Worm (Caenorhabditis elegans): ENCODE measurements around the gene ZK856.19.

ZK856.19 gene

ce11 chrV:10178166-10178565 is 26.5 kb downstream of the ZK856.19 start (continued):
- peak; percentile 33 for TF ChIP-seq nhr-11 (tag; optimal IDR thresholded peaks at IDR 0.05)
- TF ChIP-seq F37D6.2 (tag; optimal IDR thresholded peaks at IDR 0.05) = no peak
- TF ChIP-seq spr-1 (tag; optimal IDR thresholded peaks at IDR 0.05) = peak; percentile 14
- no peak for TF ChIP-seq gei-8 (GFP tag; optimal IDR thresholded peaks at IDR 0.05)
- TF ChIP-seq mxl-3 (GFP tag; optimal IDR thresholded peaks at IDR 0.05) = peak; percentile 24
- no peak for TF ChIP-seq zip-11 (GFP tag; IDR thresholded peaks at IDR 0.05)
- no peak for TF ChIP-seq T26A8.4 (GFP tag; IDR thresholded peaks at IDR 0.05)
- no peak for TF ChIP-seq set-16 (GFP tag; IDR thresholded peaks at IDR 0.05)
- no peak for TF ChIP-seq ZK546.5 (tag; optimal IDR thresholded peaks at IDR 0.05)
- TF ChIP-seq T20F7.1 (GFP tag; optimal IDR thresholded peaks at IDR 0.05) = peak; percentile 51
- peak; percentile 16; the same call in 1 of the 2 replicates for TF ChIP-seq dmd-6 (GFP tag; IDR thresholded peaks at IDR 0.05)
- TF ChIP-seq mep-1 (tag; optimal IDR thresholded peaks at IDR 0.05) = peak; percentile 63
- TF ChIP-seq lin-39 (tag; optimal IDR thresholded peaks at IDR 0.05) = no peak
- peak; percentile 59 for TF ChIP-seq hlh-11 (tag; optimal IDR thresholded peaks at IDR 0.05)
- TF ChIP-seq nhr-102 (tag; optimal IDR thresholded peaks at IDR 0.05) = no peak
- TF ChIP-seq daf-12 (tag; optimal IDR thresholded peaks at IDR 0.05) = no peak
- TF ChIP-seq zip-2 (tag; optimal IDR thresholded peaks at IDR 0.05) = no peak
- TF ChIP-seq ztf-7 (tag; optimal IDR thresholded peaks at IDR 0.05) = no peak
- TF ChIP-seq skn-1 (tag; optimal IDR thresholded peaks at IDR 0.05) = no peak
- TF ChIP-seq egl-43 (GFP tag; IDR thresholded peaks at IDR 0.05) = 0 out of 2 replicates have a peak, but pooled peaks have one; percentile 25
- TF ChIP-seq lin-1 (GFP tag; IDR thresholded peaks at IDR 0.05) = no peak
- TF ChIP-seq lin-13 (GFP tag; optimal IDR thresholded peaks at IDR 0.05) = no peak
- no peak for TF ChIP-seq snpc-1.2 (GFP tag; IDR thresholded peaks at IDR 0.05)
- no peak for TF ChIP-seq D1046.2 (GFP tag; IDR thresholded peaks at IDR 0.05)
- no peak for TF ChIP-seq nhr-25 (tag; optimal IDR thresholded peaks at IDR 0.05; ENCODE audit: borderline replicate concordance, insufficient read depth)
- no peak for TF ChIP-seq ZK337.2 (GFP tag; IDR thresholded peaks at IDR 0.05)

DNA sequence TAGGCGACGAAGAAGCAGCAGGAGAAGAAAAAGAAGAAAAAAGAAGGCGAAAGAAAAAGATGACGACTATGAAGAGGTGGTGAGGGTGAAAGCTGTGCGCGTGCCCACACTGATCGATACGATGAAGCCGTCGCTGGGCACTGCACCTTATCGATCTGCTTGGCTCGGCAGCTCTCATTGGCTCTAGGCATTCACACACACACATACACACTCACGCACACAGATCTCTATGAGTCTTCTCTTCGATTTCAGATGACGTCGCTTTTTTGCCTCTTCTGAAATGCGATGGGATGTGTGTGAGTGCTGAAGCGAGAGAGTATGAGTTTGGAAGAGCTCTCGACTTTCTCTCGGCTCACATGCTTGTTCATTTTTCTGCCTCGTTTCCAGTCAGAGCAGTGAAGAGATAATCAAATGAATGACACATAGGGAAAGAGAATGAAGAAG is 30.1 kb downstream of the ZK856.19 start:
- 0 out of 2 replicates have a peak, but pooled peaks have one; percentile 15 for TF ChIP-seq nhr-42 (GFP tag; IDR thresholded peaks at IDR 0.05)
- TF ChIP-seq dmd-8 (GFP tag; IDR thresholded peaks at IDR 0.05) = no peak
- peak; percentile 84 for TF ChIP-seq egl-43 (GFP tag; IDR thresholded peaks at IDR 0.05)
- peak; percentile 82 for TF ChIP-seq hmg-1.1 (GFP tag; IDR thresholded peaks at IDR 0.05)
- peak; percentile 85; the same call in 1 of the 2 replicates for TF ChIP-seq ctbp-1 (GFP tag; IDR thresholded peaks at IDR 0.05)
- peak; percentile 100 for TF ChIP-seq aha-1 (tag)
- peak; percentile 89 for TF ChIP-seq rbr-2 (tag; optimal IDR thresholded peaks at IDR 0.05)
- no peak for TF ChIP-seq ZK337.2 (GFP tag; IDR thresholded peaks at IDR 0.05)
- peak; percentile 34 for TF ChIP-seq mes-2 (tag; optimal IDR thresholded peaks at IDR 0.05; ENCODE audit: poor library complexity, severe bottlenecking)
- peak; percentile 20 for TF ChIP-seq zag-1 (tag; optimal IDR thresholded peaks at IDR 0.05)
- TF ChIP-seq nhr-11 (tag; optimal IDR thresholded peaks at IDR 0.05) = peak; percentile 86
- peak in 1 of 2 experiments; percentile 66 for TF ChIP-seq hif-1 (tag; optimal IDR thresholded peaks at IDR 0.05)
- peak; percentile 28 for TF ChIP-seq mxl-3 (GFP tag; optimal IDR thresholded peaks at IDR 0.05)
- TF ChIP-seq F37D6.2 (tag; optimal IDR thresholded peaks at IDR 0.05) = peak; percentile 84
- TF ChIP-seq mdl-1 (tag; optimal IDR thresholded peaks at IDR 0.05) = peak; percentile 18 to 90
- peak; percentile 58; the same call in 1 of the 2 replicates for TF ChIP-seq ceh-20 (GFP tag; IDR thresholded peaks at IDR 0.05)
- TF ChIP-seq fkh-10 (GFP tag; optimal IDR thresholded peaks at IDR 0.05) = peak; percentile 98
- TF ChIP-seq F26F4.8 (GFP tag; conservative IDR thresholded peaks at IDR 0.05) = no peak
- TF ChIP-seq ces-1 (GFP tag; optimal IDR thresholded peaks at IDR 0.05) = peak; percentile 77
- 0 out of 2 replicates have a peak, but pooled peaks have one; percentile 31 for TF ChIP-seq arid-1 (GFP tag; conservative IDR thresholded peaks at IDR 0.05)
- TF ChIP-seq lsy-2 (tag; optimal IDR thresholded peaks at IDR 0.05) = peak; percentile 62 to 85
- 0 out of 2 replicates have a peak, but pooled peaks have one; percentile 25 for TF ChIP-seq mdt-29 (GFP tag; IDR thresholded peaks at IDR 0.05)
- TF ChIP-seq mep-1 (tag; optimal IDR thresholded peaks at IDR 0.05) = peak; percentile 85
- no peak for TF ChIP-seq php-3 (GFP tag; IDR thresholded peaks at IDR 0.05)
- peak; percentile 47 for TF ChIP-seq dmd-6 (GFP tag; IDR thresholded peaks at IDR 0.05)
- peak; percentile 73 for TF ChIP-seq hlh-30 (tag; optimal IDR thresholded peaks at IDR 0.05; ENCODE audit: insufficient read depth)
- peak; percentile 36; the same call in 1 of the 2 replicates for TF ChIP-seq tra-1 (GFP tag; IDR thresholded peaks at IDR 0.05)
- TF ChIP-seq hlh-11 (tag; optimal IDR thresholded peaks at IDR 0.05) = peak; percentile 56
- peak; percentile 81 for TF ChIP-seq set-16 (GFP tag; IDR thresholded peaks at IDR 0.05)
- no peak for TF ChIP-seq cey-2 (tag; optimal IDR thresholded peaks at IDR 0.05; ENCODE audit: borderline replicate concordance, insufficient read depth)
- peak; percentile 78 for TF ChIP-seq ceh-28 (tag; optimal IDR thresholded peaks at IDR 0.05)

All from whole organism, L4 larva.